Fruit fly (Drosophila melanogaster) whole organism, embryonic: ENCODE data around the gene bab1.

ENCODE experiments used
- Blimp-1 ChIP-seq: fragments of 200-800 bp; sonication (Bioruptor generic); optimal IDR thresholded peaks from 3 replicates; lab custom pipeline; 2018; ENCODE audit warnings: missing biosample characterization, missing genetic modification characterization, mild to moderate bottlenecking, moderate library complexity, missing genetic modification reagents
- CG10274 ChIP-seq: fragments of 200-800 bp; sonication (Bioruptor generic); optimal IDR thresholded peaks from 3 replicates; lab custom pipeline; 2017; ENCODE audit warnings: missing biosample characterization, mild to moderate bottlenecking, missing genetic modification characterization
- CG10979 ChIP-seq: fragments of 200-800 bp; sonication (Bioruptor generic); optimal IDR thresholded peaks from 2 replicates; lab custom pipeline; 2018; ENCODE audit warnings: missing biosample characterization, mild to moderate bottlenecking, missing genetic modification characterization, moderate library complexity
- CG11398 ChIP-seq: fragments of 200-800 bp; sonication (Bioruptor generic); optimal IDR thresholded peaks from 2 replicates; lab custom pipeline; 2016; ENCODE audit warnings: missing biosample characterization, missing genetic modification characterization
- CG11560 ChIP-seq: fragments of 200-800 bp; sonication (Bioruptor generic); IDR thresholded peaks from 3 replicates; pipeline ENCODE4 v1.3.6; 2022; ENCODE audit warnings: missing biosample characterization, missing genetic modification characterization
- CG12236 ChIP-seq: fragments of 200-800 bp; sonication (Bioruptor generic); optimal IDR thresholded peaks from 2 replicates; lab custom pipeline; 2016; ENCODE audit warnings: missing biosample characterization, missing genetic modification characterization
- CG13894 ChIP-seq: fragments of 200-800 bp; sonication (Bioruptor generic); optimal IDR thresholded peaks from 3 replicates; lab custom pipeline; 2018; ENCODE audit warnings: missing biosample characterization, mild to moderate bottlenecking, missing genetic modification characterization, moderate library complexity
- CG16813 ChIP-seq: fragments of 200-800 bp; sonication (Bioruptor generic); IDR thresholded peaks from 3 replicates; pipeline ENCODE4 v1.3.6; 2022; ENCODE audit warnings: missing biosample characterization, missing genetic modification characterization; ENCODE audit not compliant: partially characterized antibody
- CG17829 ChIP-seq: fragments of 200-800 bp; optimal IDR thresholded peaks from 2 replicates; lab custom pipeline; 2019; ENCODE audit warnings: missing biosample characterization, mild to moderate bottlenecking, missing genetic modification characterization, moderate library complexity
- CG17912 ChIP-seq: fragments of 200-800 bp; sonication (Bioruptor generic); optimal IDR thresholded peaks from 2 replicates; lab custom pipeline; 2018; ENCODE audit warnings: missing biosample characterization, mild to moderate bottlenecking, missing genetic modification characterization
- CG18262 ChIP-seq: fragments of 200-800 bp; optimal IDR thresholded peaks from 3 replicates; lab custom pipeline; 2019; ENCODE audit warnings: missing biosample characterization, mild to moderate bottlenecking, missing genetic modification characterization, moderate library complexity
- CG2712 ChIP-seq: fragments of 200-800 bp; optimal IDR thresholded peaks from 3 replicates; lab custom pipeline; 2019; ENCODE audit warnings: missing biosample characterization, mild to moderate bottlenecking, missing genetic modification characterization, moderate library complexity
- CG3407 ChIP-seq: fragments of 200-800 bp; sonication (Bioruptor generic); optimal IDR thresholded peaks from 2 replicates; lab custom pipeline; 2018; ENCODE audit warnings: missing biosample characterization, mild to moderate bottlenecking, missing genetic modification characterization
- CG7839 ChIP-seq: fragments of 200-800 bp; sonication (Bioruptor generic); optimal IDR thresholded peaks from 3 replicates; lab custom pipeline; 2018; ENCODE audit warnings: missing biosample characterization, mild to moderate bottlenecking, missing genetic modification characterization, moderate library complexity
- Chrac-16 ChIP-seq: fragments of 200-800 bp; sonication (Bioruptor generic); optimal IDR thresholded peaks from 3 replicates; lab custom pipeline; 2016; ENCODE audit warnings: missing biosample characterization, missing genetic modification characterization
- CrebB ChIP-seq: fragments of 200-800 bp; sonication (Bioruptor generic); optimal IDR thresholded peaks from 3 replicates; lab custom pipeline; 2018; ENCODE audit warnings: missing biosample characterization, mild to moderate bottlenecking, missing genetic modification characterization
- Doc2 ChIP-seq: fragments of 200-800 bp; sonication (Bioruptor generic); IDR thresholded peaks from 2 replicates; pipeline ENCODE4 v1.3.6; 2022; ENCODE audit warnings: missing biosample characterization, missing genetic modification characterization
- ERR ChIP-seq: fragments of 200-800 bp; sonication (Bioruptor generic); optimal IDR thresholded peaks from 2 replicates; lab custom pipeline; 2016; ENCODE audit warnings: missing biosample characterization, missing genetic modification characterization
- GATAe ChIP-seq: fragments of 200-800 bp; sonication (Bioruptor generic); conservative IDR thresholded peaks from 2 replicates; pipeline ENCODE4 v1.3.6; 2022; ENCODE audit warnings: missing biosample characterization, missing genetic modification characterization
- Med ChIP-seq: fragments of 200-800 bp; sonication (Bioruptor generic); peaks from one replicate; lab custom pipeline; 2016; ENCODE audit warnings: missing biosample characterization, missing genetic modification characterization, mild to moderate bottlenecking, inconsistent platforms, moderate library complexity
- NC2α ChIP-seq: fragments of 200-800 bp; sonication (Bioruptor generic); optimal IDR thresholded peaks from 2 replicates; lab custom pipeline; 2016; ENCODE audit warnings: missing biosample characterization, missing genetic modification characterization
- Nf-YC ChIP-seq: fragments of 200-800 bp; optimal IDR thresholded peaks from 3 replicates; lab custom pipeline; 2019; ENCODE audit warnings: missing biosample characterization, mild to moderate bottlenecking, missing genetic modification characterization, moderate library complexity
- Oaz ChIP-seq: fragments of 200-800 bp; sonication (Bioruptor generic); IDR thresholded peaks from 2 replicates; pipeline ENCODE4 v1.3.6; 2022; ENCODE audit warnings: missing biosample characterization, missing genetic modification characterization
- Stat92E ChIP-seq, 3 experiments: fragments of >200 bp in 2 of 3; fragments of 200-800 bp in 1 of 3; sonication (Bioruptor generic) in 1 of 3; optimal IDR thresholded peaks; 2 replicates each; lab custom pipeline; 2017 to 2019; ENCODE audit warnings: missing biosample characterization in 3 of 3, missing genetic modification characterization in 3 of 3, mild to moderate bottlenecking in 1 of 3, moderate library complexity in 1 of 3
- TFAM ChIP-seq: fragments of 200-800 bp; sonication (Bioruptor generic); optimal IDR thresholded peaks from 2 replicates; lab custom pipeline; 2017; ENCODE audit warnings: missing biosample characterization, missing genetic modification characterization, inconsistent platforms
- ci ChIP-seq: fragments of 200-800 bp; sonication (Bioruptor generic); IDR thresholded peaks from 3 replicates; pipeline ENCODE4 v1.3.6; 2022; ENCODE audit warnings: missing biosample characterization, missing genetic modification characterization
- crol ChIP-seq: fragments of 200-800 bp; sonication (Bioruptor generic); IDR thresholded peaks from 2 replicates; pipeline ENCODE4 v1.3.6; 2022; ENCODE audit warnings: missing biosample characterization, missing genetic modification characterization
- crp ChIP-seq, 2 experiments: fragments of 200-800 bp; sonication (Bioruptor generic); optimal IDR thresholded peaks; 2 replicates in 1 of 2; 3 replicates in 1 of 2; lab custom pipeline; 2017; ENCODE audit warnings: missing biosample characterization in 2 of 2, missing genetic modification characterization in 2 of 2, mild to moderate bottlenecking in 1 of 2, moderate library complexity in 1 of 2
- cwo ChIP-seq: fragments of 200-800 bp; sonication (Bioruptor generic); optimal IDR thresholded peaks from 3 replicates; lab custom pipeline; 2017; ENCODE audit warnings: missing biosample characterization, missing genetic modification characterization, mild to moderate bottlenecking, moderate library complexity, missing genetic modification reagents
- gt ChIP-seq: fragments of 200-800 bp; sonication (Bioruptor generic); IDR thresholded peaks from 2 replicates; pipeline ENCODE4 v1.3.6; 2022; ENCODE audit warnings: missing biosample characterization, missing genetic modification characterization
- ken ChIP-seq: fragments of 200-800 bp; sonication (Bioruptor generic); IDR thresholded peaks from 3 replicates; pipeline ENCODE4 v1.3.6; 2022; ENCODE audit warnings: missing biosample characterization, missing genetic modification characterization
- lilli ChIP-seq: fragments of 200-800 bp; sonication (Bioruptor generic); optimal IDR thresholded peaks from 3 replicates; lab custom pipeline; 2016; ENCODE audit warnings: missing biosample characterization, missing genetic modification characterization
- lmd ChIP-seq: fragments of 200-800 bp; sonication (Bioruptor generic); IDR thresholded peaks from 2 replicates; pipeline ENCODE4 v1.3.6; 2022; ENCODE audit warnings: missing biosample characterization, missing genetic modification characterization
- mam ChIP-seq: fragments of 200-800 bp; sonication (Bioruptor generic); optimal IDR thresholded peaks from 3 replicates; lab custom pipeline; 2016; ENCODE audit warnings: missing biosample characterization, missing genetic modification characterization
- mirr ChIP-seq: fragments of 200-800 bp; sonication (Bioruptor generic); optimal IDR thresholded peaks from 3 replicates; lab custom pipeline; 2018; ENCODE audit warnings: missing biosample characterization, mild to moderate bottlenecking, missing genetic modification characterization
- nau ChIP-seq: fragments of 200-800 bp; sonication (Bioruptor generic); optimal IDR thresholded peaks from 3 replicates; lab custom pipeline; 2017; ENCODE audit warnings: missing biosample characterization, mild to moderate bottlenecking, missing genetic modification characterization, missing genetic modification reagents
- oc ChIP-seq: fragments of 200-800 bp; sonication (Bioruptor generic); optimal IDR thresholded peaks from 2 replicates; lab custom pipeline; 2018; ENCODE audit warnings: missing biosample characterization, mild to moderate bottlenecking, missing genetic modification characterization, moderate library complexity
- otp ChIP-seq: fragments of 200-800 bp; sonication (Bioruptor generic); IDR thresholded peaks from 3 replicates; pipeline ENCODE4, ENCODE4 v1.3.6; 2022; ENCODE audit warnings: missing biosample characterization, missing genetic modification characterization
- pnt ChIP-seq: fragments of 200-800 bp; sonication (Bioruptor generic); optimal IDR thresholded peaks from 3 replicates; lab custom pipeline; 2016; ENCODE audit warnings: missing biosample characterization, missing genetic modification characterization
- ranshi ChIP-seq: fragments of 200-800 bp; sonication (Bioruptor generic); IDR thresholded peaks from 2 replicates; pipeline ENCODE4 v1.3.6; 2022; ENCODE audit warnings: missing biosample characterization, missing genetic modification characterization
- repo ChIP-seq: fragments of 200-800 bp; sonication (Bioruptor generic); optimal IDR thresholded peaks from 2 replicates; lab custom pipeline; 2016; ENCODE audit warnings: missing biosample characterization, missing genetic modification characterization
- rib ChIP-seq: fragments of 200-800 bp; sonication (Bioruptor generic); IDR thresholded peaks from 2 replicates; pipeline ENCODE4 v1.3.6; 2022; ENCODE audit warnings: missing biosample characterization, missing genetic modification characterization
- salm ChIP-seq: fragments of 200-800 bp; sonication (Bioruptor generic); optimal IDR thresholded peaks from 2 replicates; lab custom pipeline; 2018; ENCODE audit warnings: missing biosample characterization, mild to moderate bottlenecking, missing genetic modification characterization
- slou ChIP-seq: fragments of 200-800 bp; sonication (Bioruptor generic); optimal IDR thresholded peaks from 3 replicates; lab custom pipeline; 2016; ENCODE audit warnings: missing biosample characterization, missing genetic modification characterization
- sna ChIP-seq: fragments of 200-800 bp; sonication (Bioruptor generic); IDR thresholded peaks from 2 replicates; pipeline ENCODE4 v1.3.6; 2022; ENCODE audit warnings: missing biosample characterization, missing genetic modification characterization; ENCODE audit not compliant: partially characterized antibody
- stc ChIP-seq: fragments of 200-800 bp; sonication (Bioruptor generic); IDR thresholded peaks from 2 replicates; pipeline ENCODE4 v1.3.6; 2022; ENCODE audit warnings: missing biosample characterization, missing genetic modification characterization
- tgo ChIP-seq: fragments of 200-800 bp; sonication (Bioruptor generic); IDR thresholded peaks from 3 replicates; pipeline ENCODE4 v1.3.6; 2022; ENCODE audit warnings: missing biosample characterization, missing genetic modification characterization
- tll ChIP-seq, 2 experiments: fragments of 200-800 bp in 1 of 2; fragments of >200 bp in 1 of 2; sonication (Bioruptor generic) in 1 of 2; optimal IDR thresholded peaks; 2 replicates each; lab custom pipeline; 2017 to 2019; ENCODE audit warnings: missing biosample characterization in 2 of 2, missing genetic modification characterization in 2 of 2, mild to moderate bottlenecking in 1 of 2, moderate library complexity in 1 of 2

The bab1 gene

dm6 chr3L:1007513-1008459, 93.1 kb downstream of the bab1 start (continued):
- TF ChIP-seq crp (GFP tag; optimal IDR thresholded peaks at IDR 0.05; lab: Kevin White, UChicago): peak in 1 of 2 experiments; percentile 44
- TF ChIP-seq mirr (GFP tag; lab: Kevin White, UChicago): no peak
- no peak for TF ChIP-seq tll (GFP tag; optimal IDR thresholded peaks at IDR 0.05; lab: Kevin White, UChicago)
- TF ChIP-seq lmd (GFP tag; lab: Robert Waterston, UW): peak; percentile 89
- TF ChIP-seq CG18262 (tag; lab: Kevin White, UChicago): peak; percentile 76
- peak; percentile 86 for TF ChIP-seq stc
- no peak for TF ChIP-seq gt
- TF ChIP-seq Nf-YC: peak; percentile 50
- TF ChIP-seq lilli (GFP tag; lab: Kevin White, UChicago): peak; percentile 71
- peak; percentile 72 for TF ChIP-seq oc (tag; lab: Kevin White, UChicago)
- peak; percentile 62 for TF ChIP-seq Blimp-1 (GFP tag; lab: Kevin White, UChicago)
- peak; percentile 89 for TF ChIP-seq tgo (GFP tag; lab: Robert Waterston, UW)
- peak; percentile 78 for TF ChIP-seq CG11560
- peak; percentile 72 for TF ChIP-seq CG10274 (GFP tag; lab: Kevin White, UChicago)
- TF ChIP-seq ken (GFP tag; lab: Robert Waterston, UW): peak; percentile 71; the same call in 2 of the 3 replicates
- peak; percentile 69 for TF ChIP-seq CG13894
- no peak for TF ChIP-seq NC2α (GFP tag; lab: Kevin White, UChicago)
- TF ChIP-seq TFAM (GFP tag; lab: Kevin White, UChicago): peak; percentile 20
- TF ChIP-seq Med (GFP tag; lab: Kevin White, UChicago): peak; percentile 92
- TF ChIP-seq crol (GFP tag; lab: Robert Waterston, UW): peak; percentile 69
- peak; percentile 84 for TF ChIP-seq CG17829
- TF ChIP-seq CG17912 (GFP tag; lab: Kevin White, UChicago): no peak
- TF ChIP-seq ranshi (GFP tag; lab: Robert Waterston, UW): peak; percentile 69
- TF ChIP-seq CG7839 (tag; lab: Kevin White, UChicago): peak; percentile 92
- peak; percentile 80 for TF ChIP-seq Chrac-16 (GFP tag; lab: Kevin White, UChicago)
- peak; percentile 22 for TF ChIP-seq CG3407 (GFP tag; lab: Kevin White, UChicago)
- no peak for TF ChIP-seq salm
- TF ChIP-seq ERR (GFP tag; lab: Kevin White, UChicago): peak; percentile 48
- 0 out of 2 replicates have a peak, but pooled peaks have one; percentile 19 for TF ChIP-seq GATAe (GFP tag; lab: Robert Waterston, UW)
- peak; percentile 71 for TF ChIP-seq Oaz (GFP tag; lab: Robert Waterston, UW)
- TF ChIP-seq otp (GFP tag; lab: Robert Waterston, UW): peak; percentile 76
- peak; percentile 24 for TF ChIP-seq CrebB
- peak; percentile 91 for TF ChIP-seq ci (GFP tag; lab: Robert Waterston, UW)
- TF ChIP-seq CG10979 (tag; lab: Kevin White, UChicago): peak; percentile 68
- no peak for TF ChIP-seq CG16813 (GFP tag; lab: Robert Waterston, UW)
- peak; percentile 87 for TF ChIP-seq rib (GFP tag; lab: Robert Waterston, UW)
- peak; percentile 15 for TF ChIP-seq pnt (GFP tag; lab: Kevin White, UChicago)
- TF ChIP-seq mam: peak; percentile 93
- TF ChIP-seq slou: peak; percentile 62
- TF ChIP-seq Doc2 (GFP tag; lab: Robert Waterston, UW): peak; percentile 78
- TF ChIP-seq nau (GFP tag; lab: Kevin White, UChicago): peak; percentile 28
- TF ChIP-seq sna: no peak
- TF ChIP-seq repo (GFP tag; lab: Kevin White, UChicago): no peak
- TF ChIP-seq CG12236 (GFP tag; lab: Kevin White, UChicago): no peak
- TF ChIP-seq Stat92E (GFP tag; optimal IDR thresholded peaks at IDR 0.05; lab: Kevin White, UChicago): peak in 1 of 3 experiments; percentile 25
- peak; percentile 86 for TF ChIP-seq CG2712 (tag; lab: Kevin White, UChicago)
- TF ChIP-seq CG11398 (GFP tag; lab: Kevin White, UChicago): no peak
- peak; percentile 75 for TF ChIP-seq cwo (GFP tag; lab: Kevin White, UChicago)
